Worm (Caenorhabditis elegans): Measurements from ENCODE around the gene ints-13.

ce11 chrIV:237350-237749, at the start of gene ints-13:
- TF ChIP-seq W03F9.2 (tag; optimal IDR thresholded peaks at IDR 0.05): no peak
- no peak for TF ChIP-seq him-1 (tag; optimal IDR thresholded peaks at IDR 0.05)
- no peak for TF ChIP-seq dao-5 (tag; optimal IDR thresholded peaks at IDR 0.05)
